Fruit fly (Drosophila melanogaster) whole organism, embryonic: ENCODE results near the gene pix.

Experiments used
- Adf1 ChIP-seq: fragments of 200-800 bp; sonication (Bioruptor generic); IDR thresholded peaks from 2 replicates; pipeline ENCODE4 v1.3.6; 2022; ENCODE audit warnings: missing biosample characterization, missing genetic modification characterization
- B-H1 ChIP-seq: fragments of 200-800 bp; sonication (Bioruptor generic); IDR thresholded peaks from 3 replicates; pipeline ENCODE4 v1.3.6; 2022; ENCODE audit warnings: missing biosample characterization, missing genetic modification characterization
- CG12071 ChIP-seq: fragments of 200-800 bp; sonication (Bioruptor generic); optimal IDR thresholded peaks from 3 replicates; lab custom pipeline; 2018; ENCODE audit warnings: missing biosample characterization, mild to moderate bottlenecking, missing genetic modification characterization
- CG1233 ChIP-seq: fragments of 200-800 bp; sonication (Bioruptor generic); optimal IDR thresholded peaks from 4 replicates; lab custom pipeline; 2018; ENCODE audit warnings: missing biosample characterization, mild to moderate bottlenecking, missing genetic modification characterization
- CG13424 ChIP-seq: fragments of 200-800 bp; sonication (Bioruptor generic); optimal IDR thresholded peaks from 2 replicates; lab custom pipeline; 2019; ENCODE audit warnings: missing biosample characterization, mild to moderate bottlenecking, missing genetic modification characterization, moderate library complexity
- CG15514 ChIP-seq: fragments of 200-800 bp; sonication (Bioruptor generic); optimal IDR thresholded peaks from 3 replicates; lab custom pipeline; 2017; ENCODE audit warnings: missing biosample characterization, missing genetic modification characterization, mild to moderate bottlenecking, moderate library complexity, missing genetic modification reagents
- CG30020 ChIP-seq: fragments of 200-800 bp; optimal IDR thresholded peaks from 2 replicates; lab custom pipeline; 2019; ENCODE audit warnings: missing biosample characterization, mild to moderate bottlenecking, missing genetic modification characterization, moderate library complexity
- CG32532 ChIP-seq: fragments of 200-800 bp; sonication (Bioruptor generic); IDR thresholded peaks from 2 replicates; pipeline ENCODE4 v1.3.6; 2022; ENCODE audit warnings: missing biosample characterization, missing genetic modification characterization
- CG3281 ChIP-seq: fragments of 200-800 bp; sonication (Bioruptor generic); optimal IDR thresholded peaks from 3 replicates; lab custom pipeline; 2017; ENCODE audit warnings: missing biosample characterization, mild to moderate bottlenecking, missing genetic modification characterization
- CG42726 ChIP-seq: fragments of 200-800 bp; sonication (Bioruptor generic); IDR thresholded peaks from 2 replicates; pipeline ENCODE4 v1.3.6; 2022; ENCODE audit warnings: missing biosample characterization, missing genetic modification characterization; ENCODE audit not compliant: partially characterized antibody
- CG4282 ChIP-seq: fragments of 200-800 bp; sonication (Bioruptor generic); optimal IDR thresholded peaks from 2 replicates; lab custom pipeline; 2016; ENCODE audit warnings: missing biosample characterization, missing genetic modification characterization
- CG4328 ChIP-seq: fragments of 200-800 bp; sonication (Bioruptor generic); optimal IDR thresholded peaks from 3 replicates; lab custom pipeline; 2017; ENCODE audit warnings: missing biosample characterization, missing genetic modification reagents, missing genetic modification characterization
- CG4404 ChIP-seq: fragments of 200-800 bp; sonication (Bioruptor generic); IDR thresholded peaks from 2 replicates; pipeline ENCODE4 v1.3.6; 2022; ENCODE audit warnings: missing biosample characterization, missing genetic modification characterization
- CG4730 ChIP-seq: fragments of 200-800 bp; sonication (Bioruptor generic); IDR thresholded peaks from 2 replicates; pipeline ENCODE4 v1.3.6; 2022; ENCODE audit warnings: missing biosample characterization, missing genetic modification characterization
- CG7357 ChIP-seq: fragments of 200-800 bp; sonication (Bioruptor generic); IDR thresholded peaks from 3 replicates; pipeline ENCODE4 v1.3.6; 2022; ENCODE audit warnings: missing biosample characterization, missing genetic modification characterization
- CG8359 ChIP-seq: fragments of 200-800 bp; sonication (Bioruptor generic); optimal IDR thresholded peaks from 2 replicates; lab custom pipeline; 2017; ENCODE audit warnings: missing biosample characterization, mild to moderate bottlenecking, missing genetic modification characterization, borderline replicate concordance
- CG8924 ChIP-seq: fragments of 200-800 bp; optimal IDR thresholded peaks from 3 replicates; lab custom pipeline; 2019; ENCODE audit warnings: missing biosample characterization, mild to moderate bottlenecking, missing genetic modification characterization, moderate library complexity
- Eip74EF ChIP-seq, 2 experiments: fragments of 200-800 bp in 1 of 2; fragments of >200 bp in 1 of 2; sonication (Bioruptor generic) in 1 of 2; optimal IDR thresholded peaks; 2 replicates each; lab custom pipeline; 2017 to 2019; ENCODE audit warnings: missing biosample characterization in 2 of 2, missing genetic modification characterization in 2 of 2, mild to moderate bottlenecking in 1 of 2, moderate library complexity in 1 of 2
- Elba2 ChIP-seq: fragments of 200-800 bp; sonication (Bioruptor generic); optimal IDR thresholded peaks from 3 replicates; lab custom pipeline; 2016; ENCODE audit warnings: missing biosample characterization, missing genetic modification characterization
- Fer1 ChIP-seq: fragments of 200-800 bp; sonication (Bioruptor generic); optimal IDR thresholded peaks from 2 replicates; lab custom pipeline; 2017; ENCODE audit warnings: missing biosample characterization, mild to moderate bottlenecking, missing genetic modification characterization
- Gug ChIP-seq: fragments of 200-800 bp; sonication (Bioruptor generic); IDR thresholded peaks from 4 replicates; pipeline ENCODE4 v1.3.6; 2022; ENCODE audit warnings: missing biosample characterization, missing genetic modification characterization
- Hey ChIP-seq: fragments of 200-800 bp; sonication (Bioruptor generic); optimal IDR thresholded peaks from 3 replicates; lab custom pipeline; 2018; ENCODE audit warnings: missing biosample characterization, mild to moderate bottlenecking, missing genetic modification characterization
- Jarid2 ChIP-seq: fragments of 200-800 bp; sonication (Bioruptor generic); optimal IDR thresholded peaks from 3 replicates; lab custom pipeline; 2017; ENCODE audit warnings: mild to moderate bottlenecking, missing biosample characterization, missing genetic modification reagents, missing genetic modification characterization
- Kr ChIP-seq: fragments of 200-800 bp; sonication (Bioruptor generic); optimal IDR thresholded peaks from 2 replicates; lab custom pipeline; 2017; ENCODE audit warnings: missing biosample characterization, mild to moderate bottlenecking, missing genetic modification characterization
- MESR4 ChIP-seq: fragments of 200-800 bp; sonication (Bioruptor generic); optimal IDR thresholded peaks from 2 replicates; lab custom pipeline; 2018; ENCODE audit warnings: missing biosample characterization, mild to moderate bottlenecking, missing genetic modification characterization, moderate library complexity
- Mad ChIP-seq: fragments of 200-800 bp; sonication (Bioruptor generic); optimal IDR thresholded peaks from 2 replicates; lab custom pipeline; 2016; ENCODE audit warnings: missing biosample characterization, missing genetic modification characterization
- Myb ChIP-seq: fragments of 200-800 bp; sonication (Bioruptor generic); optimal IDR thresholded peaks from 2 replicates; lab custom pipeline; 2016; ENCODE audit warnings: missing biosample characterization, missing genetic modification characterization
- Nf-YC ChIP-seq: fragments of 200-800 bp; optimal IDR thresholded peaks from 3 replicates; lab custom pipeline; 2019; ENCODE audit warnings: missing biosample characterization, mild to moderate bottlenecking, missing genetic modification characterization, moderate library complexity
- Optix ChIP-seq: fragments of 200-800 bp; sonication (Bioruptor generic); IDR thresholded peaks from 3 replicates; pipeline ENCODE4 v1.3.6; 2022; ENCODE audit warnings: missing biosample characterization, missing genetic modification characterization
- Scr ChIP-seq: fragments of 200-800 bp; sonication (Bioruptor generic); IDR thresholded peaks from 2 replicates; pipeline ENCODE4 v1.3.6; 2022; ENCODE audit warnings: missing biosample characterization, missing genetic modification characterization; ENCODE audit not compliant: partially characterized antibody
- Sox100B ChIP-seq: fragments of 200-800 bp; sonication (Bioruptor generic); optimal IDR thresholded peaks from 3 replicates; lab custom pipeline; 2018; ENCODE audit warnings: missing biosample characterization, mild to moderate bottlenecking, missing genetic modification characterization
- chm ChIP-seq: fragments of 200-800 bp; sonication (Bioruptor generic); IDR thresholded peaks from 2 replicates; pipeline ENCODE4 v1.3.6; 2022; ENCODE audit warnings: missing biosample characterization, missing genetic modification characterization
- chn ChIP-seq: fragments of 200-800 bp; sonication (Bioruptor generic); optimal IDR thresholded peaks from 2 replicates; lab custom pipeline; 2016; ENCODE audit warnings: missing biosample characterization, missing genetic modification characterization
- crc ChIP-seq: fragments of 200-800 bp; sonication (Bioruptor generic); optimal IDR thresholded peaks from 2 replicates; lab custom pipeline; 2016; ENCODE audit warnings: missing biosample characterization, missing genetic modification characterization
- cwo ChIP-seq: fragments of 200-800 bp; sonication (Bioruptor generic); optimal IDR thresholded peaks from 3 replicates; lab custom pipeline; 2017; ENCODE audit warnings: missing biosample characterization, missing genetic modification characterization, mild to moderate bottlenecking, moderate library complexity, missing genetic modification reagents
- dimm ChIP-seq: fragments of 200-800 bp; sonication (Bioruptor generic); IDR thresholded peaks from 2 replicates; pipeline ENCODE4 v1.3.6; 2022; ENCODE audit warnings: missing biosample characterization, missing genetic modification characterization
- dm ChIP-seq: fragments of 200-800 bp; sonication (Bioruptor generic); optimal IDR thresholded peaks from 3 replicates; lab custom pipeline; 2016; ENCODE audit warnings: missing biosample characterization, missing genetic modification characterization
- dpn ChIP-seq, 2 experiments: fragments of 200-800 bp; sonication (Bioruptor generic); optimal IDR thresholded peaks; 3 replicates each; lab custom pipeline; 2016; ENCODE audit warnings: missing biosample characterization in 2 of 2, missing genetic modification characterization in 2 of 2
- en ChIP-seq: fragments of 200-800 bp; sonication (Bioruptor generic); optimal IDR thresholded peaks from 2 replicates; lab custom pipeline; 2016; ENCODE audit warnings: missing biosample characterization, missing genetic modification characterization
- exex ChIP-seq: fragments of 200-800 bp; sonication (Bioruptor generic); optimal IDR thresholded peaks from 4 replicates; lab custom pipeline; 2018; ENCODE audit warnings: missing biosample characterization, mild to moderate bottlenecking, missing genetic modification characterization, moderate library complexity
- grn ChIP-seq: fragments of 200-800 bp; sonication (Bioruptor generic); optimal IDR thresholded peaks from 3 replicates; lab custom pipeline; 2017; ENCODE audit warnings: missing biosample characterization, missing genetic modification characterization
- kni ChIP-seq: fragments of 200-800 bp; sonication (Bioruptor generic); optimal IDR thresholded peaks from 3 replicates; lab custom pipeline; 2017; ENCODE audit warnings: mild to moderate bottlenecking, missing biosample characterization, missing genetic modification reagents, missing genetic modification characterization
- org-1 ChIP-seq: fragments of 200-800 bp; sonication (Bioruptor generic); optimal IDR thresholded peaks from 2 replicates; lab custom pipeline; 2017; ENCODE audit warnings: missing biosample characterization, missing genetic modification characterization
- pita ChIP-seq: fragments of 200-800 bp; sonication (Bioruptor generic); optimal IDR thresholded peaks from 2 replicates; lab custom pipeline; 2017; ENCODE audit warnings: missing biosample characterization, mild to moderate bottlenecking, missing genetic modification characterization
- rib ChIP-seq: fragments of 200-800 bp; sonication (Bioruptor generic); IDR thresholded peaks from 2 replicates; pipeline ENCODE4 v1.3.6; 2022; ENCODE audit warnings: missing biosample characterization, missing genetic modification characterization
- sc ChIP-seq, 3 experiments: fragments of >200 bp in 2 of 3; fragments of 200-800 bp in 1 of 3; sonication (Bioruptor generic) in 1 of 3; optimal IDR thresholded peaks; 2 replicates in 2 of 3; 3 replicates in 1 of 3; lab custom pipeline; 2017; ENCODE audit warnings: mild to moderate bottlenecking in 1 of 3, missing biosample characterization in 1 of 3, missing genetic modification characterization in 1 of 3, missing genetic modification reagents in 1 of 3
- seq ChIP-seq: fragments of 200-800 bp; sonication (Bioruptor generic); IDR thresholded peaks from 2 replicates; pipeline ENCODE4 v1.3.6; 2022; ENCODE audit warnings: missing biosample characterization, missing genetic modification characterization
- vfl ChIP-seq: fragments of 200-800 bp; sonication (Bioruptor generic); optimal IDR thresholded peaks from 2 replicates; lab custom pipeline; 2016; ENCODE audit warnings: missing biosample characterization, missing genetic modification characterization

pix gene

DNA sequence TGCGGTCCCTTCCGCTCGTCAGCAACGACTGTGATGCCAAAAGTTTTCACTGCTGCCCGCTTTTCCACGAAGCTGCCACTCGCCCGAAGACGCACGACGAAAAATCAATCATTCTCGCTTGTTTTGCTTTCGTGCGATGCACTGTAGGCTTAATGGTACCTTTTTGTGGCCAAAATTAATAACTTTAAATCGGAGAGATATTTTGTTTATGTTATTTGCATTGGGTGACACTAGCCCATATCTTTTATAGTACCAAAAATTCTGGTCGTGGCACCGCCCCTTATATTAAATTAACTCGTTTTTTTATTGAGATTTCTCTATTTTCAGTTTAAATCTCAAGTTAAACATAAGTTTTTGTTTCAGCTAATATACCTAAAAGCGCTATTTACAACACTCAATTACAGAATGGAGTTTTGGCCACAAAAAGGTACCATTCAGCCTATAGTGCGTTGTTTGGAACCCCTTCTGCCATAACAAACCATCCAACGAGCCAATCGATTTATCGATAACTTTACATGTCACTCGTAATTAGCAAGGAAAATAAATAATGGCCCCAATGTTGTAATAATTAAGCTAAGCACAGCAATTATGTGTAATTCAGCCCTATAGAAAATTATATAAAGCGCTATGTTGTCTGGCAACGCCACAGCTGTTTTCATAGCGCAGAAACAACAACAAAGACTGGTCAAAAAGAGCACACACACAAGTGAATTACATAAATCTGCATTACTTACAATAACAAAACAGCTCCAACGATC, 21.2 kb downstream of the pix start (continued):
- TF ChIP-seq CG8924 (tag; lab: Kevin White, UChicago): peak; percentile 60
- no peak for TF ChIP-seq vfl
- TF ChIP-seq CG13424 (tag; lab: Kevin White, UChicago): peak; percentile 77
- TF ChIP-seq CG8359 (GFP tag; lab: Kevin White, UChicago): peak; percentile 34
- peak; percentile 46 for TF ChIP-seq CG12071 (GFP tag; lab: Kevin White, UChicago)
- TF ChIP-seq dm (GFP tag; lab: Kevin White, UChicago): no peak
- no peak for TF ChIP-seq Elba2 (GFP tag; lab: Kevin White, UChicago)
- 0 out of 4 replicates have a peak, but pooled peaks have one; percentile 8 for TF ChIP-seq Gug (GFP tag; lab: Robert Waterston, UW)
- peak; percentile 2 for TF ChIP-seq chn
- TF ChIP-seq CG42726: no peak
- no peak for TF ChIP-seq kni (GFP tag; lab: Kevin White, UChicago)
- no peak for TF ChIP-seq seq (GFP tag; lab: Robert Waterston, UW)
- peak; percentile 27 for TF ChIP-seq en
- TF ChIP-seq CG4404 (GFP tag; lab: Robert Waterston, UW): no peak
- no peak for TF ChIP-seq Hey (tag; lab: Kevin White, UChicago)
- peak; percentile 73 for TF ChIP-seq Nf-YC (tag; lab: Kevin White, UChicago)
- peak; percentile 42 for TF ChIP-seq exex
- TF ChIP-seq Kr: no peak
- peak; percentile 82 for TF ChIP-seq Fer1 (GFP tag; lab: Kevin White, UChicago)
- TF ChIP-seq Jarid2 (GFP tag; lab: Kevin White, UChicago): peak; percentile 66
- TF ChIP-seq grn (GFP tag; lab: Kevin White, UChicago): no peak
- TF ChIP-seq dpn (GFP tag; optimal IDR thresholded peaks at IDR 0.05; lab: Kevin White, UChicago): peak; percentile 41 to 57
- TF ChIP-seq Eip74EF (GFP tag; optimal IDR thresholded peaks at IDR 0.05; lab: Kevin White, UChicago): peak in 1 of 2 experiments; percentile 18
- TF ChIP-seq rib (GFP tag; lab: Robert Waterston, UW): no peak
- TF ChIP-seq CG7357 (GFP tag; lab: Robert Waterston, UW): peak; percentile 33; the same call in 1 of the 3 replicates
- no peak for TF ChIP-seq MESR4
- TF ChIP-seq pita (GFP tag; lab: Kevin White, UChicago): no peak
- peak; percentile 73 for TF ChIP-seq CG3281
- TF ChIP-seq CG15514 (GFP tag; lab: Kevin White, UChicago): peak; percentile 57
- TF ChIP-seq chm (GFP tag; lab: Robert Waterston, UW): peak; percentile 63
- TF ChIP-seq Optix (GFP tag; lab: Robert Waterston, UW): no peak
- no peak for TF ChIP-seq CG4282 (GFP tag; lab: Kevin White, UChicago)
- TF ChIP-seq CG1233: peak; percentile 49
- TF ChIP-seq Mad: peak; percentile 48
- TF ChIP-seq CG4328 (GFP tag; lab: Kevin White, UChicago): peak; percentile 68
- TF ChIP-seq Adf1 (GFP tag; lab: Robert Waterston, UW): no peak
- TF ChIP-seq dimm (GFP tag; lab: Robert Waterston, UW): no peak
- peak; percentile 39 for TF ChIP-seq crc (GFP tag; lab: Kevin White, UChicago)
- peak; percentile 63 for TF ChIP-seq cwo (GFP tag; lab: Kevin White, UChicago)
- no peak for TF ChIP-seq Myb (GFP tag; lab: Kevin White, UChicago)
- TF ChIP-seq sc (optimal IDR thresholded peaks at IDR 0.05; lab: Kevin White, UChicago): no peak
- TF ChIP-seq sc (GFP tag; optimal IDR thresholded peaks at IDR 0.05; lab: Kevin White, UChicago): peak; percentile 13
- TF ChIP-seq CG4730: no peak
- no peak for TF ChIP-seq B-H1
- TF ChIP-seq Sox100B (GFP tag; lab: Kevin White, UChicago): peak; percentile 84
- TF ChIP-seq Scr: peak; percentile 17
- peak; percentile 8 for TF ChIP-seq CG30020 (tag; lab: Kevin White, UChicago)
- 0 out of 2 replicates have a peak, but pooled peaks have one; percentile 9 for TF ChIP-seq CG32532 (GFP tag; lab: Robert Waterston, UW)
- peak; percentile 76 for TF ChIP-seq org-1
